Fruit fly (Drosophila melanogaster) whole organism, embryonic: Measurements from ENCODE around the gene p-cup.
A peak's percentile ranks its signal among the peaks of the same experiment; 100 is the strongest.

ENCODE experiments used
- Aef1 ChIP-seq: fragments of 200-800 bp; sonication (Bioruptor generic); IDR thresholded peaks from 3 replicates; pipeline ENCODE4 v1.3.6; 2022; ENCODE audit warnings: missing biosample characterization, missing genetic modification characterization
- B-H2 ChIP-seq: fragments of 200-800 bp; sonication (Bioruptor generic); optimal IDR thresholded peaks from 2 replicates; lab custom pipeline; 2018; ENCODE audit warnings: missing biosample characterization, mild to moderate bottlenecking, missing genetic modification characterization
- CG10267 ChIP-seq: fragments of 200-800 bp; sonication (Bioruptor generic); optimal IDR thresholded peaks from 2 replicates; lab custom pipeline; 2018; ENCODE audit warnings: missing biosample characterization, mild to moderate bottlenecking, missing genetic modification characterization, moderate library complexity
- CG10274 ChIP-seq: fragments of 200-800 bp; sonication (Bioruptor generic); optimal IDR thresholded peaks from 3 replicates; lab custom pipeline; 2017; ENCODE audit warnings: missing biosample characterization, mild to moderate bottlenecking, missing genetic modification characterization
- CG12744 ChIP-seq: fragments of 200-800 bp; sonication (Bioruptor generic); optimal IDR thresholded peaks from 2 replicates; lab custom pipeline; 2016; ENCODE audit warnings: missing biosample characterization, missing genetic modification characterization
- CG13287 ChIP-seq: fragments of 200-800 bp; sonication (Bioruptor generic); IDR thresholded peaks from 2 replicates; pipeline ENCODE4 v1.3.6; 2022; ENCODE audit warnings: missing biosample characterization, missing genetic modification characterization; ENCODE audit not compliant: partially characterized antibody
- CG13424 ChIP-seq: fragments of 200-800 bp; sonication (Bioruptor generic); optimal IDR thresholded peaks from 2 replicates; lab custom pipeline; 2019; ENCODE audit warnings: missing biosample characterization, mild to moderate bottlenecking, missing genetic modification characterization, moderate library complexity
- CG15011 ChIP-seq: fragments of 200-800 bp; sonication (Bioruptor generic); optimal IDR thresholded peaks from 3 replicates; lab custom pipeline; 2018; ENCODE audit warnings: missing biosample characterization, mild to moderate bottlenecking, missing genetic modification characterization
- CG15601 ChIP-seq: fragments of 200-800 bp; sonication (Bioruptor generic); optimal IDR thresholded peaks from 3 replicates; lab custom pipeline; 2019; ENCODE audit warnings: missing biosample characterization, mild to moderate bottlenecking, missing genetic modification characterization, moderate library complexity
- CG1603 ChIP-seq: fragments of 200-800 bp; sonication (Bioruptor generic); optimal IDR thresholded peaks from 2 replicates; lab custom pipeline; 2019; ENCODE audit warnings: missing biosample characterization, mild to moderate bottlenecking, missing genetic modification characterization, moderate library complexity
- CG17802 ChIP-seq: fragments of 200-800 bp; sonication (Bioruptor generic); optimal IDR thresholded peaks from 2 replicates; lab custom pipeline; 2018; ENCODE audit warnings: missing biosample characterization, mild to moderate bottlenecking, missing genetic modification characterization, moderate library complexity
- CG2129 ChIP-seq: fragments of 200-800 bp; sonication (Bioruptor generic); IDR thresholded peaks from 2 replicates; pipeline ENCODE4 v1.3.6; 2022; ENCODE audit warnings: missing biosample characterization, missing genetic modification characterization; ENCODE audit not compliant: partially characterized antibody
- CG34376 ChIP-seq: fragments of 200-800 bp; sonication (Bioruptor generic); optimal IDR thresholded peaks from 2 replicates; lab custom pipeline; 2018; ENCODE audit warnings: missing biosample characterization, mild to moderate bottlenecking, missing genetic modification characterization
- CG4730 ChIP-seq: fragments of 200-800 bp; sonication (Bioruptor generic); IDR thresholded peaks from 2 replicates; pipeline ENCODE4 v1.3.6; 2022; ENCODE audit warnings: missing biosample characterization, missing genetic modification characterization
- CG6654 ChIP-seq: fragments of 200-800 bp; sonication (Bioruptor generic); optimal IDR thresholded peaks from 2 replicates; lab custom pipeline; 2017; ENCODE audit warnings: missing biosample characterization, mild to moderate bottlenecking, missing genetic modification characterization
- CG6683 ChIP-seq: fragments of 200-800 bp; sonication (Bioruptor generic); optimal IDR thresholded peaks from 2 replicates; lab custom pipeline; 2017; ENCODE audit warnings: missing biosample characterization, mild to moderate bottlenecking, missing genetic modification characterization, missing genetic modification reagents
- CG6689 ChIP-seq: fragments of 200-800 bp; sonication (Bioruptor generic); IDR thresholded peaks from 2 replicates; pipeline ENCODE4 v1.3.6; 2022; ENCODE audit warnings: missing biosample characterization, missing genetic modification characterization
- CG8359 ChIP-seq: fragments of 200-800 bp; sonication (Bioruptor generic); optimal IDR thresholded peaks from 2 replicates; lab custom pipeline; 2017; ENCODE audit warnings: missing biosample characterization, mild to moderate bottlenecking, missing genetic modification characterization, borderline replicate concordance
- CG9437 ChIP-seq: fragments of 200-800 bp; sonication (Bioruptor generic); optimal IDR thresholded peaks from 2 replicates; lab custom pipeline; 2018; ENCODE audit warnings: missing biosample characterization, mild to moderate bottlenecking, missing genetic modification characterization
- CG9797 ChIP-seq: fragments of 200-800 bp; sonication (Bioruptor generic); optimal IDR thresholded peaks from 3 replicates; lab custom pipeline; 2018; ENCODE audit warnings: missing biosample characterization, mild to moderate bottlenecking, missing genetic modification characterization
- D19A ChIP-seq: fragments of 200-800 bp; optimal IDR thresholded peaks from 3 replicates; lab custom pipeline; 2019; ENCODE audit warnings: missing biosample characterization, mild to moderate bottlenecking, missing genetic modification characterization, moderate library complexity
- H15 ChIP-seq: fragments of 200-800 bp; sonication (Bioruptor generic); IDR thresholded peaks from 3 replicates; pipeline ENCODE4 v1.3.6; 2022; ENCODE audit warnings: missing biosample characterization, missing genetic modification characterization
- H2.0 ChIP-seq: fragments of 200-800 bp; sonication (Bioruptor generic); IDR thresholded peaks from 2 replicates; pipeline ENCODE4 v1.3.6; 2022; ENCODE audit warnings: missing biosample characterization, missing genetic modification characterization
- HLHmδ ChIP-seq: fragments of 200-800 bp; sonication (Bioruptor generic); optimal IDR thresholded peaks from 2 replicates; lab custom pipeline; 2018; ENCODE audit warnings: missing biosample characterization, mild to moderate bottlenecking, missing genetic modification characterization, moderate library complexity
- HmgD ChIP-seq: fragments of 200-800 bp; sonication (Bioruptor generic); optimal IDR thresholded peaks from 3 replicates; lab custom pipeline; 2016; ENCODE audit warnings: missing biosample characterization, missing genetic modification characterization
- Hr39 ChIP-seq: fragments of >200 bp; optimal IDR thresholded peaks from 2 replicates; lab custom pipeline; 2017
- Jarid2 ChIP-seq: fragments of 200-800 bp; sonication (Bioruptor generic); optimal IDR thresholded peaks from 3 replicates; lab custom pipeline; 2017; ENCODE audit warnings: mild to moderate bottlenecking, missing biosample characterization, missing genetic modification reagents, missing genetic modification characterization
- Lim3 ChIP-seq: fragments of 200-800 bp; sonication (Bioruptor generic); IDR thresholded peaks from 2 replicates; pipeline ENCODE4 v1.3.6; 2022; ENCODE audit warnings: missing biosample characterization, missing genetic modification characterization
- MBD-R2 ChIP-seq: fragments of 200-800 bp; sonication (Bioruptor generic); IDR thresholded peaks from 2 replicates; pipeline ENCODE4 v1.3.6; 2022; ENCODE audit warnings: missing biosample characterization, missing genetic modification characterization
- Mad ChIP-seq: fragments of 200-800 bp; sonication (Bioruptor generic); optimal IDR thresholded peaks from 2 replicates; lab custom pipeline; 2016; ENCODE audit warnings: missing biosample characterization, missing genetic modification characterization
- Scr ChIP-seq: fragments of 200-800 bp; sonication (Bioruptor generic); IDR thresholded peaks from 2 replicates; pipeline ENCODE4 v1.3.6; 2022; ENCODE audit warnings: missing biosample characterization, missing genetic modification characterization; ENCODE audit not compliant: partially characterized antibody
- Spps ChIP-seq: fragments of 200-800 bp; sonication (Bioruptor generic); optimal IDR thresholded peaks from 2 replicates; lab custom pipeline; 2018; ENCODE audit warnings: missing biosample characterization, mild to moderate bottlenecking, missing genetic modification characterization
- YL-1 ChIP-seq: fragments of 200-800 bp; sonication (Bioruptor generic); optimal IDR thresholded peaks from 3 replicates; lab custom pipeline; 2017; ENCODE audit warnings: missing biosample characterization, mild to moderate bottlenecking, missing genetic modification characterization
- bcd ChIP-seq: fragments of 200-800 bp; sonication (Bioruptor generic); optimal IDR thresholded peaks from 2 replicates; lab custom pipeline; 2017; ENCODE audit warnings: missing biosample characterization, mild to moderate bottlenecking, missing genetic modification characterization
- chn ChIP-seq: fragments of 200-800 bp; sonication (Bioruptor generic); optimal IDR thresholded peaks from 2 replicates; lab custom pipeline; 2016; ENCODE audit warnings: missing biosample characterization, missing genetic modification characterization
- crc ChIP-seq: fragments of 200-800 bp; sonication (Bioruptor generic); optimal IDR thresholded peaks from 2 replicates; lab custom pipeline; 2016; ENCODE audit warnings: missing biosample characterization, missing genetic modification characterization
- crp ChIP-seq, 2 experiments: fragments of 200-800 bp; sonication (Bioruptor generic); optimal IDR thresholded peaks; 2 replicates in 1 of 2; 3 replicates in 1 of 2; lab custom pipeline; 2017; ENCODE audit warnings: missing biosample characterization in 2 of 2, missing genetic modification characterization in 2 of 2, mild to moderate bottlenecking in 1 of 2, moderate library complexity in 1 of 2
- cwo ChIP-seq: fragments of 200-800 bp; sonication (Bioruptor generic); optimal IDR thresholded peaks from 3 replicates; lab custom pipeline; 2017; ENCODE audit warnings: missing biosample characterization, missing genetic modification characterization, mild to moderate bottlenecking, moderate library complexity, missing genetic modification reagents
- danr ChIP-seq: fragments of 200-800 bp; sonication (Bioruptor generic); IDR thresholded peaks from 2 replicates; pipeline ENCODE4 v1.3.6; 2022; ENCODE audit warnings: missing biosample characterization, missing genetic modification characterization
- dmrt99B ChIP-seq: fragments of 200-800 bp; sonication (Bioruptor generic); optimal IDR thresholded peaks from 2 replicates; lab custom pipeline; 2018; ENCODE audit warnings: missing biosample characterization, mild to moderate bottlenecking, missing genetic modification characterization, moderate library complexity
- ham ChIP-seq: fragments of 200-800 bp; sonication (Bioruptor generic); IDR thresholded peaks from 2 replicates; pipeline ENCODE4 v1.3.6; 2022; ENCODE audit warnings: missing biosample characterization, missing genetic modification characterization
- insv ChIP-seq, 2 experiments: fragments of 200-800 bp; sonication (Bioruptor generic); optimal IDR thresholded peaks; 3 replicates each; lab custom pipeline; 2016 to 2018; ENCODE audit warnings: missing biosample characterization in 2 of 2, missing genetic modification characterization in 2 of 2
- lola ChIP-seq, 3 experiments: fragments of >200 bp in 2 of 3; fragments of 200-800 bp in 1 of 3; sonication (Bioruptor generic) in 1 of 3; optimal IDR thresholded peaks; 2 replicates each; lab custom pipeline; 2017 to 2019; ENCODE audit warnings: missing biosample characterization in 3 of 3, missing genetic modification characterization in 3 of 3, mild to moderate bottlenecking in 1 of 3, moderate library complexity in 1 of 3
- maf-S ChIP-seq: fragments of 200-800 bp; sonication (Bioruptor generic); optimal IDR thresholded peaks from 2 replicates; lab custom pipeline; 2016; ENCODE audit warnings: missing biosample characterization, missing genetic modification characterization
- rib ChIP-seq: fragments of 200-800 bp; sonication (Bioruptor generic); IDR thresholded peaks from 2 replicates; pipeline ENCODE4 v1.3.6; 2022; ENCODE audit warnings: missing biosample characterization, missing genetic modification characterization
- ro ChIP-seq: fragments of 200-800 bp; sonication (Bioruptor generic); IDR thresholded peaks from 2 replicates; pipeline ENCODE4 v1.3.6; 2022; ENCODE audit warnings: missing biosample characterization, missing genetic modification characterization
- sisA ChIP-seq: fragments of 200-800 bp; sonication (Bioruptor generic); IDR thresholded peaks from 2 replicates; pipeline ENCODE4 v1.3.6; 2022; ENCODE audit warnings: missing biosample characterization, missing genetic modification characterization
- slp2 ChIP-seq: fragments of 200-800 bp; sonication (Bioruptor generic); optimal IDR thresholded peaks from 2 replicates; lab custom pipeline; 2016; ENCODE audit warnings: missing biosample characterization, missing genetic modification characterization
- sr ChIP-seq: fragments of 200-800 bp; sonication (Bioruptor generic); IDR thresholded peaks from 3 replicates; pipeline ENCODE4 v1.3.6; 2022; ENCODE audit warnings: missing biosample characterization, missing genetic modification characterization
- trem ChIP-seq: fragments of 200-800 bp; optimal IDR thresholded peaks from 3 replicates; lab custom pipeline; 2019; ENCODE audit warnings: missing biosample characterization, mild to moderate bottlenecking, missing genetic modification characterization, moderate library complexity

Gene p-cup

dm6 chrX:17471584-17471983 lies 23.0 kb upstream of the p-cup start (continued):
- peak; percentile 55 for TF ChIP-seq CG10267
- TF ChIP-seq CG15601 = peak; percentile 17
- TF ChIP-seq dmrt99B = peak; percentile 25
- no peak for TF ChIP-seq CG10274
- peak; percentile 30 for TF ChIP-seq Spps (tag; lab: Kevin White, UChicago)
- peak in 1 of 3 experiments; percentile 66 for TF ChIP-seq lola (GFP tag; optimal IDR thresholded peaks at IDR 0.05; lab: Kevin White, UChicago)
- peak; percentile 30 for TF ChIP-seq D19A (tag; lab: Kevin White, UChicago)
- no peak for TF ChIP-seq HmgD (GFP tag; lab: Kevin White, UChicago)

- TF ChIP-seq trem (no peak), CG9437 (no peak), chn (GFP tag; lab: Kevin White, UChicago) (no peak), CG15011 (GFP tag; lab: Kevin White, UChicago) (no peak), insv (GFP tag; optimal IDR thresholded peaks at IDR 0.05; lab: Kevin White, UChicago) (no peak), CG34376 (GFP tag; lab: Kevin White, UChicago) (no peak), slp2 (GFP tag; lab: Kevin White, UChicago) (no peak), CG1603 (tag; lab: Kevin White, UChicago) (no peak), Scr (GFP tag; lab: Robert Waterston, UW) (no peak), sisA (GFP tag; lab: Robert Waterston, UW) (no peak), rib (no peak), crc (GFP tag; lab: Kevin White, UChicago) (no peak), CG13424 (peak; percentile 0), CG13287 (GFP tag; lab: Robert Waterston, UW) (no peak), ro (GFP tag; lab: Robert Waterston, UW) (no peak), CG17802 (tag; lab: Kevin White, UChicago) (no peak), H15 (GFP tag; lab: Robert Waterston, UW) (no peak), CG2129 (no peak), crp (GFP tag; optimal IDR thresholded peaks at IDR 0.05; lab: Kevin White, UChicago) (no peak), CG12744 (GFP tag; lab: Kevin White, UChicago) (no peak), CG6689 (0 out of 2 replicates have a peak, but pooled peaks have one; percentile 22), CG9797 (GFP tag; lab: Kevin White, UChicago) (no peak), CG4730 (GFP tag; lab: Robert Waterston, UW) (no peak), H2.0 (GFP tag; lab: Robert Waterston, UW) (no peak), CG6683 (GFP tag; lab: Kevin White, UChicago) (no peak), CG6654 (GFP tag; lab: Kevin White, UChicago) (no peak), YL-1 (GFP tag; lab: Kevin White, UChicago) (no peak), Lim3 (GFP tag; lab: Robert Waterston, UW) (no peak), Aef1 (GFP tag; lab: Robert Waterston, UW) (no peak), MBD-R2 (GFP tag; lab: Robert Waterston, UW) (peak; percentile 31; the same call in 1 of the 2 replicates), Hr39 (lab: Kevin White, UChicago) (no peak), HLHmδ (GFP tag; lab: Kevin White, UChicago) (no peak), Jarid2 (GFP tag; lab: Kevin White, UChicago) (no peak), maf-S (GFP tag; lab: Kevin White, UChicago) (no peak), cwo (GFP tag; lab: Kevin White, UChicago) (peak; percentile 38), CG10267 (no peak), CG8359 (GFP tag; lab: Kevin White, UChicago) (no peak), Mad (GFP tag; lab: Kevin White, UChicago) (no peak), bcd (GFP tag; lab: Kevin White, UChicago) (peak; percentile 13), danr (GFP tag; lab: Robert Waterston, UW) (0 out of 2 replicates have a peak, but pooled peaks have one; percentile 6), sr (GFP tag; lab: Robert Waterston, UW) (no peak), B-H2 (GFP tag; lab: Kevin White, UChicago) (no peak), ham (GFP tag; lab: Robert Waterston, UW) (no peak)
Observed at dm6 chrX:17465523-17465922, 16.9 kb upstream of the p-cup start.
